Worm (Caenorhabditis elegans) whole organism, mixed stage, embryonic: ENCODE data around the gene pars-1.

ENCODE experiments used
- elt-3 ChIP-seq: fragments of 150-350 bp; optimal IDR thresholded peaks from 2 replicates; lab custom pipeline; 2014; ENCODE audit warnings: missing biosample characterization, missing genetic modification characterization
- mep-1 ChIP-seq: fragments of 150-350 bp; optimal IDR thresholded peaks from 2 replicates; lab custom pipeline; 2017; ENCODE audit warnings: missing biosample characterization, missing genetic modification reagents, missing genetic modification characterization, inconsistent platforms
- pha-4 ChIP-seq: fragments of 150-350 bp; optimal IDR thresholded peaks from 2 replicates; lab custom pipeline; 2018; ENCODE audit warnings: missing biosample characterization, missing genetic modification reagents, missing genetic modification characterization
- snpc-4 ChIP-seq: fragments of 150-350 bp; optimal IDR thresholded peaks from 2 replicates; lab custom pipeline; 2014; ENCODE audit warnings: missing biosample characterization, missing genetic modification characterization
- sptf-1 ChIP-seq: sonication (generic microtip); optimal IDR thresholded peaks from 2 replicates; lab custom pipeline; 2017; ENCODE audit warnings: mild to moderate bottlenecking, missing genetic modification characterization, moderate library complexity, missing compliant biosample characterization
- unc-39 ChIP-seq: fragments of 150-350 bp; optimal IDR thresholded peaks from 2 replicates; lab custom pipeline; 2014; ENCODE audit warnings: missing biosample characterization, missing genetic modification characterization

ce11 chrIII:7216226-7216625 lies 22.6 kb upstream of the pars-1 start, which contains the start of gene R151.1:
- TF ChIP-seq snpc-4 = no peak
- TF ChIP-seq elt-3 (tag; lab: Kevin White, UChicago) = no peak
- TF ChIP-seq mep-1 (tag; lab: Kevin White, UChicago) = no peak
- TF ChIP-seq sptf-1 (tag; lab: Kevin White, UChicago) = no peak
- TF ChIP-seq pha-4 = no peak
- no peak for TF ChIP-seq unc-39 (tag; lab: Kevin White, UChicago)
